Worm (Caenorhabditis elegans) whole organism, L1 larva: ENCODE data around the gene ZK512.10.
A peak's percentile ranks its signal among the peaks of the same experiment; 100 is the strongest.

Source experiments
- C16A3.4 ChIP-seq: fragments of 150-350 bp; optimal IDR thresholded peaks from 2 replicates; lab custom pipeline; 2014; ENCODE audit warnings: missing biosample characterization, missing genetic modification characterization
- alr-1 ChIP-seq: fragments of 200-800 bp; sonication (Bioruptor generic); optimal IDR thresholded peaks from 2 replicates; lab custom pipeline; 2018; ENCODE audit warnings: borderline replicate concordance, mild to moderate bottlenecking, missing genetic modification characterization, missing compliant biosample characterization
- blmp-1 ChIP-seq: fragments of 150-350 bp; optimal IDR thresholded peaks from 2 replicates; lab custom pipeline; 2014; ENCODE audit warnings: missing biosample characterization, missing genetic modification characterization
- ceh-63 ChIP-seq: fragments of 200-800 bp; sonication (Bioruptor generic); optimal IDR thresholded peaks from 2 replicates; lab custom pipeline; 2018; ENCODE audit warnings: mild to moderate bottlenecking, missing genetic modification characterization, missing compliant biosample characterization
- ceh-8 ChIP-seq: fragments of 200-800 bp; sonication (Bioruptor generic); optimal IDR thresholded peaks from 2 replicates; lab custom pipeline; 2018; ENCODE audit warnings: mild to moderate bottlenecking, missing genetic modification characterization, moderate library complexity, missing compliant biosample characterization
- ceh-82 ChIP-seq, 3 experiments: fragments of 150-350 bp in 1 of 3; sonication (generic microtip) in 2 of 3; optimal IDR thresholded peaks; 2 replicates each; lab custom pipeline; 2014 to 2017; ENCODE audit warnings: missing biosample characterization in 3 of 3, missing genetic modification characterization in 3 of 3
- dpl-1 ChIP-seq, 3 experiments: fragments of 150-350 bp in 2 of 3; sonication (generic microtip) in 1 of 3; optimal IDR thresholded peaks; 2 replicates each; lab custom pipeline; 2014 to 2017; ENCODE audit warnings: missing biosample characterization in 3 of 3, missing genetic modification characterization in 3 of 3, missing genetic modification reagents in 3 of 3
- efl-1 ChIP-seq, 4 experiments: fragments of 150-350 bp; optimal IDR thresholded peaks in 3 of 4; peaks in 1 of 4; 1 replicate in 1 of 4; 2 replicates in 3 of 4; lab custom pipeline; 2014; ENCODE audit warnings: missing biosample characterization in 2 of 4, missing genetic modification characterization in 2 of 4, missing genetic modification reagents in 2 of 4
- efl-3 ChIP-seq: fragments of 200-800 bp; sonication (Bioruptor generic); optimal IDR thresholded peaks from 2 replicates; lab custom pipeline; 2018; ENCODE audit warnings: mild to moderate bottlenecking, missing genetic modification characterization, missing compliant biosample characterization
- elt-2 ChIP-seq: sonication (generic microtip); optimal IDR thresholded peaks from 2 replicates; lab custom pipeline; 2016; ENCODE audit warnings: missing genetic modification characterization, mild to moderate bottlenecking, inconsistent platforms, missing compliant biosample characterization, missing genetic modification reagents
- fkh-8 ChIP-seq: sonication (generic microtip); optimal IDR thresholded peaks from 2 replicates; lab custom pipeline; 2016; ENCODE audit warnings: mild to moderate bottlenecking, missing genetic modification characterization, missing compliant biosample characterization
- grh-1 ChIP-seq: fragments of 200-800 bp; sonication (Bioruptor generic); IDR thresholded peaks from 2 replicates; pipeline ENCODE4 v1.3.6; 2022; ENCODE audit warnings: missing genetic modification reagents, missing genetic modification characterization, missing compliant biosample characterization
- hlh-17 ChIP-seq: fragments of 200-800 bp; sonication (Bioruptor generic); optimal IDR thresholded peaks from 2 replicates; lab custom pipeline; 2018; ENCODE audit warnings: missing genetic modification characterization, mild to moderate bottlenecking, missing compliant biosample characterization, moderate library complexity, borderline replicate concordance
- hpl-2 ChIP-seq: fragments of 150-350 bp; optimal IDR thresholded peaks from 2 replicates; lab custom pipeline; 2014; ENCODE audit warnings: missing biosample characterization, missing genetic modification reagents, missing genetic modification characterization
- irx-1 ChIP-seq: sonication (generic microtip); optimal IDR thresholded peaks from 2 replicates; lab custom pipeline; 2016; ENCODE audit warnings: missing genetic modification characterization, missing compliant biosample characterization
- isw-1 ChIP-seq: fragments of 200-800 bp; sonication (Bioruptor generic); IDR thresholded peaks from 2 replicates; pipeline ENCODE4 v1.3.6; 2022; ENCODE audit warnings: missing genetic modification characterization, missing compliant biosample characterization
- jun-1 ChIP-seq: fragments of 150-350 bp; optimal IDR thresholded peaks from 2 replicates; lab custom pipeline; 2014; ENCODE audit warnings: missing biosample characterization, missing genetic modification reagents, missing genetic modification characterization
- lin-13 ChIP-seq: fragments of 150-350 bp; optimal IDR thresholded peaks from 2 replicates; lab custom pipeline; 2014; ENCODE audit warnings: missing biosample characterization, missing genetic modification reagents, missing genetic modification characterization
- lin-14 ChIP-seq: fragments of 200-800 bp; sonication (Bioruptor generic); optimal IDR thresholded peaks from 2 replicates; lab custom pipeline; 2018; ENCODE audit warnings: mild to moderate bottlenecking, missing genetic modification characterization, moderate library complexity, missing compliant biosample characterization
- lir-3 ChIP-seq: sonication (generic microtip); optimal IDR thresholded peaks from 2 replicates; lab custom pipeline; 2016; ENCODE audit warnings: mild to moderate bottlenecking, missing genetic modification characterization, moderate library complexity, missing compliant biosample characterization; ENCODE audit not compliant: poor library complexity
- lsy-2 ChIP-seq, 2 experiments: fragments of 150-350 bp; optimal IDR thresholded peaks; 2 replicates each; lab custom pipeline; 2014; ENCODE audit warnings: missing biosample characterization in 2 of 2, missing genetic modification characterization in 2 of 2
- nhr-237 ChIP-seq: fragments of 150-350 bp; optimal IDR thresholded peaks from 2 replicates; lab custom pipeline; 2014; ENCODE audit warnings: missing biosample characterization, missing genetic modification characterization
- nhr-28 ChIP-seq: fragments of 150-350 bp; optimal IDR thresholded peaks from 2 replicates; lab custom pipeline; 2014; ENCODE audit warnings: missing biosample characterization, missing genetic modification characterization
- nhr-47 ChIP-seq: sonication (generic microtip); optimal IDR thresholded peaks from 2 replicates; lab custom pipeline; 2016; ENCODE audit warnings: mild to moderate bottlenecking, missing genetic modification characterization, moderate library complexity, missing compliant biosample characterization
- nhr-71 ChIP-seq: sonication (generic microtip); optimal IDR thresholded peaks from 2 replicates; lab custom pipeline; 2016; ENCODE audit warnings: mild to moderate bottlenecking, missing genetic modification characterization, moderate library complexity, missing compliant biosample characterization
- nhr-76 ChIP-seq: sonication (generic microtip); optimal IDR thresholded peaks from 2 replicates; lab custom pipeline; 2017; ENCODE audit warnings: missing biosample characterization, missing genetic modification characterization
- nhr-77 ChIP-seq: fragments of 150-350 bp; optimal IDR thresholded peaks from 2 replicates; lab custom pipeline; 2014; ENCODE audit warnings: missing biosample characterization, missing genetic modification characterization
- nhr-84 ChIP-seq: sonication (generic microtip); optimal IDR thresholded peaks from 2 replicates; lab custom pipeline; 2017; ENCODE audit warnings: missing biosample characterization, missing genetic modification characterization
- nhr-85 ChIP-seq: sonication (generic microtip); peaks from one replicate; lab custom pipeline; 2016; ENCODE audit warnings: missing genetic modification characterization, inconsistent platforms, missing compliant biosample characterization
- nhr-90 ChIP-seq: sonication (generic microtip); optimal IDR thresholded peaks from 2 replicates; lab custom pipeline; 2016; ENCODE audit warnings: mild to moderate bottlenecking, missing genetic modification characterization, missing compliant biosample characterization; ENCODE audit not compliant: poor library complexity
- pqm-1 ChIP-seq: sonication (generic microtip); optimal IDR thresholded peaks from 3 replicates; lab custom pipeline; 2017; ENCODE audit warnings: missing biosample characterization, missing genetic modification characterization
- skn-1 ChIP-seq: fragments of 150-350 bp; optimal IDR thresholded peaks from 2 replicates; lab custom pipeline; 2014; ENCODE audit warnings: missing biosample characterization, missing genetic modification characterization
- sox-4 ChIP-seq: sonication (generic microtip); optimal IDR thresholded peaks from 2 replicates; lab custom pipeline; 2016; ENCODE audit warnings: missing genetic modification characterization, missing compliant biosample characterization

ZK512.10 gene

ce11 chrIII:9110270-9110669 lies 20.4 kb upstream of the ZK512.10 start:
- peak; percentile 22 for TF ChIP-seq lin-14 (GFP tag; lab: Kevin White, UChicago)
- peak; percentile 53 for TF ChIP-seq nhr-85 (tag; lab: Kevin White, UChicago)
- TF ChIP-seq elt-2 (tag; lab: Kevin White, UChicago): peak; percentile 28
- no peak for TF ChIP-seq alr-1 (tag; lab: Kevin White, UChicago)
- TF ChIP-seq ceh-63 (GFP tag; lab: Kevin White, UChicago): no peak
- TF ChIP-seq blmp-1 (tag; lab: Kevin White, UChicago): peak; percentile 46

DNA sequence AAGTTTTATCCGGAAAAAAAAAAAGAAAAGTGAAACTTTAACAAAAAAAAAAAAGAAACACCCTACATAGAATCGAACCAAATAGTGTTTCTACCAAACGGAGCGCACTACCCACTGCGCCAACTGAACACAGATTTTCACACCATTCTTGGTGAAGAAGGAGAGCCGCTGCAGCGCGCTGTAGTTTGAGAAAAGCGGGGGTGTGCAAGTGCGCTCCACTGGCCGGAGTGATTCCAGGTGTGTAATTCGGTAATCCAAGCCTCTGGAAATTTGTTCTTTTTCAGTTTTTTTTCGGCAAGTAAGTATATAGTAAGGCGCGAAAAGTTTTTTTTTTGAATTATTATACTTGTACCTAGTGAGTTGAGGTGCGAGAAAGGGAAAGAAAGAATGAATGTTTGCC lies 19.8 kb upstream of the ZK512.10 start:
- TF ChIP-seq lsy-2 (tag; optimal IDR thresholded peaks at IDR 0.05; lab: Kevin White, UChicago): peak in 1 of 2 experiments; percentile 19
- peak; percentile 27 for TF ChIP-seq nhr-71 (tag; lab: Kevin White, UChicago)
- TF ChIP-seq lin-14 (GFP tag; lab: Kevin White, UChicago): peak; percentile 10
- peak; percentile 21; the same call in 1 of the 2 replicates for TF ChIP-seq isw-1 (GFP tag; lab: Robert Waterston, UW)
- peak; percentile 12 for TF ChIP-seq nhr-47 (tag; lab: Kevin White, UChicago)
- TF ChIP-seq efl-1 (optimal IDR thresholded peaks at IDR 0.05; lab: Kevin White, UChicago): peak in 1 of 2 experiments; percentile 25
- TF ChIP-seq efl-1 (GFP tag; optimal IDR thresholded peaks at IDR 0.05 in 1 of 2; lab: Kevin White, UChicago): peak in 1 of 2 experiments; percentile 10
- TF ChIP-seq fkh-8 (tag; lab: Kevin White, UChicago): peak; percentile 16
- peak in 1 of 3 experiments; percentile 11 for TF ChIP-seq dpl-1 (GFP tag; optimal IDR thresholded peaks at IDR 0.05; lab: Kevin White, UChicago)

ce11 chrIII:9112479-9112878 lies 18.2 kb upstream of the ZK512.10 start:
- TF ChIP-seq alr-1 (tag; lab: Kevin White, UChicago) (no peak), blmp-1 (tag; lab: Kevin White, UChicago) (peak; percentile 23), efl-1 (optimal IDR thresholded peaks at IDR 0.05; lab: Kevin White, UChicago) (no peak), efl-1 (GFP tag; optimal IDR thresholded peaks at IDR 0.05 in 1 of 2; lab: Kevin White, UChicago) (peak; percentile 43 to 85), lin-13 (no peak)

- TF ChIP-seq ceh-82 (tag; optimal IDR thresholded peaks at IDR 0.05; lab: Kevin White, UChicago) (no peak), blmp-1 (tag; lab: Kevin White, UChicago) (peak; percentile 0)
Observed at ce11 chrIII:9114076-9114475, 16.6 kb upstream of the ZK512.10 start.

ce11 chrIII:9114649-9115048 lies 16.0 kb upstream of the ZK512.10 start, which contains the start of gene ZK512.1:
Gene ZK512.1, plus strand, starts transcription at chrIII:9114949.
- TF ChIP-seq pqm-1 (tag; lab: Kevin White, UChicago) (no peak), efl-1 (optimal IDR thresholded peaks at IDR 0.05; lab: Kevin White, UChicago) (no peak), efl-1 (GFP tag; optimal IDR thresholded peaks at IDR 0.05 in 1 of 2; lab: Kevin White, UChicago) (peak in 1 of 2 experiments; percentile 65), irx-1 (no peak), hpl-2 (no peak), lir-3 (tag; lab: Kevin White, UChicago) (no peak), nhr-28 (tag; lab: Kevin White, UChicago) (no peak), grh-1 (no peak)

- TF ChIP-seq jun-1 (tag; lab: Kevin White, UChicago): no peak
- TF ChIP-seq hlh-17 (GFP tag; lab: Kevin White, UChicago): no peak
- TF ChIP-seq nhr-84 (tag; lab: Kevin White, UChicago): no peak
- no peak for TF ChIP-seq sox-4
- TF ChIP-seq efl-3 (GFP tag; lab: Kevin White, UChicago): no peak
- no peak for TF ChIP-seq nhr-77 (tag; lab: Kevin White, UChicago)
- no peak for TF ChIP-seq nhr-90 (tag; lab: Kevin White, UChicago)
- TF ChIP-seq skn-1 (tag; lab: Kevin White, UChicago): no peak
- TF ChIP-seq ceh-8: no peak
- TF ChIP-seq C16A3.4 (tag; lab: Kevin White, UChicago): no peak
- TF ChIP-seq nhr-237: no peak
- TF ChIP-seq fkh-8 (tag; lab: Kevin White, UChicago): no peak
- no peak for TF ChIP-seq nhr-76 (tag; lab: Kevin White, UChicago)
- TF ChIP-seq, all 84 proteins: peak for 0
Observed at ce11 chrIII:9115745-9116144, 14.9 kb upstream of the ZK512.10 start.
